Worm (Caenorhabditis elegans): ENCODE results near the gene ceh-1.

ceh-1 gene

ce11 chrX:4662293-4662825 is 8.4 kb upstream of the ceh-1 start:
- TF ChIP-seq sem-4 (tag; optimal IDR thresholded peaks at IDR 0.05), result peak; percentile 11
- TF ChIP-seq sma-9 (GFP tag; optimal IDR thresholded peaks at IDR 0.05), result peak; percentile 36
- TF ChIP-seq sma-9 (tag; optimal IDR thresholded peaks at IDR 0.05), result no peak
- TF ChIP-seq peb-1 (tag; optimal IDR thresholded peaks at IDR 0.05), result peak; percentile 31
- peak; percentile 3 for TF ChIP-seq gmeb-1 (tag; optimal IDR thresholded peaks at IDR 0.05)
- TF ChIP-seq nhr-6 (tag; optimal IDR thresholded peaks at IDR 0.05), result no peak
- TF ChIP-seq unc-62 (GFP tag; optimal IDR thresholded peaks at IDR 0.05), result no peak
- TF ChIP-seq nhr-25 (tag; optimal IDR thresholded peaks at IDR 0.05), result peak; percentile 84
- peak; percentile 85 for TF ChIP-seq blmp-1 (tag; optimal IDR thresholded peaks at IDR 0.05; ENCODE audit: insufficient read depth)
- TF ChIP-seq ceh-82 (tag; optimal IDR thresholded peaks at IDR 0.05), result no peak
- peak; percentile 52 for TF ChIP-seq C34F6.9 (tag; optimal IDR thresholded peaks at IDR 0.05)
- peak; percentile 41 for TF ChIP-seq ztf-4 (tag; optimal IDR thresholded peaks at IDR 0.05)
- no peak for TF ChIP-seq ztf-1 (GFP tag; conservative IDR thresholded peaks at IDR 0.05)
- TF ChIP-seq nhr-129 (tag; optimal IDR thresholded peaks at IDR 0.05), result peak; percentile 81
- peak; percentile 72 for TF ChIP-seq fos-1 (tag; optimal IDR thresholded peaks at IDR 0.05)
- TF ChIP-seq ztf-11 (tag; optimal IDR thresholded peaks at IDR 0.05), result no peak
- peak; percentile 13 for TF ChIP-seq ama-1 (optimal IDR thresholded peaks at IDR 0.05)
- no peak for TF ChIP-seq snpc-4 (tag; optimal IDR thresholded peaks at IDR 0.05)
- no peak for TF ChIP-seq aly-2 (tag; optimal IDR thresholded peaks at IDR 0.05)
- TF ChIP-seq sma-3 (GFP tag; optimal IDR thresholded peaks at IDR 0.05), result peak; percentile 76
- TF ChIP-seq lsy-2 (tag; optimal IDR thresholded peaks at IDR 0.05), result peak; percentile 11 to 39
- peak; percentile 16 for TF ChIP-seq egl-27 (tag; optimal IDR thresholded peaks at IDR 0.05)
- peak; percentile 79 for TF ChIP-seq F13H6.1 (tag; optimal IDR thresholded peaks at IDR 0.05)
- TF ChIP-seq unc-55 (GFP tag; optimal IDR thresholded peaks at IDR 0.05), result peak; percentile 53
- peak; percentile 72 for TF ChIP-seq crh-2 (tag; optimal IDR thresholded peaks at IDR 0.05)
- TF ChIP-seq zag-1 (tag; optimal IDR thresholded peaks at IDR 0.05), result no peak
- peak; percentile 95 for TF ChIP-seq Y55F3AM.14 (GFP tag; optimal IDR thresholded peaks at IDR 0.05)

- TF ChIP-seq nhr-11 (tag; optimal IDR thresholded peaks at IDR 0.05) (no peak), F13H6.1 (tag; optimal IDR thresholded peaks at IDR 0.05) (no peak), zag-1 (tag; optimal IDR thresholded peaks at IDR 0.05) (no peak), ceh-16 (tag; optimal IDR thresholded peaks at IDR 0.05) (no peak), unc-55 (GFP tag; optimal IDR thresholded peaks at IDR 0.05) (no peak), fos-1 (tag; optimal IDR thresholded peaks at IDR 0.05) (peak; percentile 67), elt-1 (tag; optimal IDR thresholded peaks at IDR 0.05) (no peak)
These were observed 6.4 kb upstream of the ceh-1 start, which contains the start of gene nhr-45 for ce11 chrX:4660268-4660880. Gene nhr-45, minus strand, starts transcription at chrX:4660318.

ce11 chrX:4658706-4659105 is 4.7 kb upstream of the ceh-1 start:
- TF ChIP-seq nhr-237 (tag; optimal IDR thresholded peaks at IDR 0.05) (no peak), dmd-4 (tag; optimal IDR thresholded peaks at IDR 0.05) (no peak), Y55F3AM.14 (GFP tag; optimal IDR thresholded peaks at IDR 0.05) (no peak), lin-13 (GFP tag; optimal IDR thresholded peaks at IDR 0.05) (no peak), mdl-1 (tag; optimal IDR thresholded peaks at IDR 0.05) (no peak), nhr-129 (tag; optimal IDR thresholded peaks at IDR 0.05) (no peak), sem-4 (tag; optimal IDR thresholded peaks at IDR 0.05) (no peak), lsy-2 (tag; optimal IDR thresholded peaks at IDR 0.05) (no peak), ztf-11 (tag; optimal IDR thresholded peaks at IDR 0.05) (no peak), snpc-4 (tag; optimal IDR thresholded peaks at IDR 0.05) (no peak), unc-55 (GFP tag; optimal IDR thresholded peaks at IDR 0.05) (no peak), sma-9 (GFP tag; optimal IDR thresholded peaks at IDR 0.05) (no peak), sma-9 (tag; optimal IDR thresholded peaks at IDR 0.05) (no peak), nhr-11 (tag; optimal IDR thresholded peaks at IDR 0.05) (no peak), alr-1 (tag; optimal IDR thresholded peaks at IDR 0.05) (no peak), gmeb-1 (tag; optimal IDR thresholded peaks at IDR 0.05) (no peak), lin-11 (tag; optimal IDR thresholded peaks at IDR 0.05) (no peak), ZK546.5 (tag; optimal IDR thresholded peaks at IDR 0.05) (no peak)

- no peak for TF ChIP-seq ceh-16 (tag; optimal IDR thresholded peaks at IDR 0.05)
- no peak for TF ChIP-seq unc-55 (GFP tag; optimal IDR thresholded peaks at IDR 0.05)
- no peak for TF ChIP-seq crh-2 (tag; optimal IDR thresholded peaks at IDR 0.05)
- TF ChIP-seq C34F6.9 (tag; optimal IDR thresholded peaks at IDR 0.05), result no peak
- no peak for TF ChIP-seq blmp-1 (tag; optimal IDR thresholded peaks at IDR 0.05; ENCODE audit: insufficient read depth)
- no peak for TF ChIP-seq mab-5 (tag; optimal IDR thresholded peaks at IDR 0.05)
- TF ChIP-seq gmeb-1 (tag; optimal IDR thresholded peaks at IDR 0.05), result no peak
- TF ChIP-seq sma-9 (GFP tag; optimal IDR thresholded peaks at IDR 0.05), result no peak
- TF ChIP-seq sma-9 (tag; optimal IDR thresholded peaks at IDR 0.05), result no peak
- no peak for TF ChIP-seq nhr-10 (tag; optimal IDR thresholded peaks at IDR 0.05)
- TF ChIP-seq sem-4 (tag; optimal IDR thresholded peaks at IDR 0.05), result no peak
- no peak for TF ChIP-seq nhr-129 (tag; optimal IDR thresholded peaks at IDR 0.05)
- TF ChIP-seq mbf-1 (tag; optimal IDR thresholded peaks at IDR 0.05), result no peak
- no peak for TF ChIP-seq ceh-82 (tag; optimal IDR thresholded peaks at IDR 0.05)
These were observed 4.3 kb upstream of the ceh-1 start for ce11 chrX:4658303-4658702.

All from whole organism, L2 larva.